Worm (Caenorhabditis elegans) whole organism, L1 larva: ENCODE results near the gene srx-120.

Source experiments
- ces-1 ChIP-seq: fragments of 150-350 bp; optimal IDR thresholded peaks from 2 replicates; lab custom pipeline; 2014; ENCODE audit warnings: missing biosample characterization, missing genetic modification reagents, missing genetic modification characterization
- dpl-1 ChIP-seq, 3 experiments: fragments of 150-350 bp in 2 of 3; sonication (generic microtip) in 1 of 3; optimal IDR thresholded peaks; 2 replicates each; lab custom pipeline; 2014 to 2017; ENCODE audit warnings: missing biosample characterization in 3 of 3, missing genetic modification characterization in 3 of 3, missing genetic modification reagents in 3 of 3
- dsc-1 ChIP-seq: sonication (generic microtip); optimal IDR thresholded peaks from 2 replicates; lab custom pipeline; 2016; ENCODE audit warnings: mild to moderate bottlenecking, missing genetic modification characterization, missing compliant biosample characterization
- hlh-4 ChIP-seq: sonication (generic microtip); optimal IDR thresholded peaks from 2 replicates; lab custom pipeline; 2016; ENCODE audit warnings: mild to moderate bottlenecking, missing genetic modification characterization, missing compliant biosample characterization
- nhr-19 ChIP-seq: fragments of 200-800 bp; sonication (Bioruptor generic); conservative IDR thresholded peaks from 2 replicates; pipeline ENCODE4 v1.3.6; 2022; ENCODE audit warnings: missing genetic modification characterization, missing compliant biosample characterization
- nhr-237 ChIP-seq: fragments of 150-350 bp; optimal IDR thresholded peaks from 2 replicates; lab custom pipeline; 2014; ENCODE audit warnings: missing biosample characterization, missing genetic modification characterization
- nhr-71 ChIP-seq: sonication (generic microtip); optimal IDR thresholded peaks from 2 replicates; lab custom pipeline; 2016; ENCODE audit warnings: mild to moderate bottlenecking, missing genetic modification characterization, moderate library complexity, missing compliant biosample characterization
- nhr-84 ChIP-seq: sonication (generic microtip); optimal IDR thresholded peaks from 2 replicates; lab custom pipeline; 2017; ENCODE audit warnings: missing biosample characterization, missing genetic modification characterization
- pax-3 ChIP-seq: fragments of 200-800 bp; sonication (Bioruptor generic); optimal IDR thresholded peaks from 2 replicates; lab custom pipeline; 2018; ENCODE audit warnings: mild to moderate bottlenecking, missing genetic modification characterization, moderate library complexity, missing compliant biosample characterization
- snpc-4 ChIP-seq: fragments of 150-350 bp; optimal IDR thresholded peaks from 2 replicates; lab custom pipeline; 2014; ENCODE audit warnings: missing biosample characterization, missing genetic modification characterization
- tbx-2 ChIP-seq: sonication (generic microtip); optimal IDR thresholded peaks from 2 replicates; lab custom pipeline; 2016; ENCODE audit warnings: missing genetic modification characterization, missing compliant biosample characterization
- tlp-1 ChIP-seq: fragments of 150-350 bp; optimal IDR thresholded peaks from 2 replicates; lab custom pipeline; 2014; ENCODE audit warnings: missing biosample characterization, missing genetic modification characterization
- unc-130 ChIP-seq: fragments of 150-350 bp; optimal IDR thresholded peaks from 2 replicates; lab custom pipeline; 2017; ENCODE audit warnings: missing biosample characterization, missing genetic modification characterization, inconsistent platforms
- unc-30 ChIP-seq: sonication (generic microtip); optimal IDR thresholded peaks from 2 replicates; lab custom pipeline; 2017; ENCODE audit warnings: missing biosample characterization, missing genetic modification characterization
- unc-62 ChIP-seq: fragments of 150-350 bp; optimal IDR thresholded peaks from 2 replicates; lab custom pipeline; 2014; ENCODE audit warnings: missing biosample characterization, missing genetic modification reagents, missing genetic modification characterization
- unc-98 ChIP-seq: fragments of 200-800 bp; sonication (Bioruptor generic); IDR thresholded peaks from 2 replicates; pipeline ENCODE4 v1.3.6; 2022; ENCODE audit warnings: missing genetic modification characterization, missing compliant biosample characterization
- vab-15 ChIP-seq: sonication (generic microtip); optimal IDR thresholded peaks from 2 replicates; lab custom pipeline; 2017; ENCODE audit warnings: missing genotype, mild to moderate bottlenecking, missing genetic modification characterization, missing compliant biosample characterization
- zag-1 ChIP-seq: fragments of 150-350 bp; optimal IDR thresholded peaks from 2 replicates; lab custom pipeline; 2014; ENCODE audit warnings: missing biosample characterization, missing genetic modification characterization
- ztf-4 ChIP-seq: fragments of 150-350 bp; optimal IDR thresholded peaks from 2 replicates; lab custom pipeline; 2014; ENCODE audit warnings: missing biosample characterization, missing genetic modification characterization

Gene srx-120

ce11 chrII:12580952-12581351 lies 49.9 kb downstream of the srx-120 start, which contains the start of gene clec-4:
clec-4 (minus strand) TSS chrII:12581113.
- TF ChIP-seq unc-130 (tag; lab: Kevin White, UChicago): no peak
- TF ChIP-seq nhr-84 (tag; lab: Kevin White, UChicago): no peak
- no peak for TF ChIP-seq nhr-71 (tag; lab: Kevin White, UChicago)
- TF ChIP-seq snpc-4: no peak
- no peak for TF ChIP-seq dsc-1
- TF ChIP-seq nhr-237 (tag; lab: Kevin White, UChicago): no peak
- TF ChIP-seq nhr-19 (GFP tag; lab: Robert Waterston, UW): no peak
- TF ChIP-seq ces-1 (GFP tag; lab: Kevin White, UChicago): no peak
- no peak for TF ChIP-seq ztf-4
- TF ChIP-seq tlp-1: no peak
- TF ChIP-seq hlh-4 (tag; lab: Kevin White, UChicago): no peak
- TF ChIP-seq unc-62: no peak
- no peak for TF ChIP-seq unc-98 (GFP tag; lab: Robert Waterston, UW)
- TF ChIP-seq zag-1 (tag; lab: Kevin White, UChicago): no peak
- TF ChIP-seq unc-30 (tag; lab: Kevin White, UChicago): no peak
- no peak for TF ChIP-seq tbx-2
- no peak for TF ChIP-seq vab-15 (tag; lab: Kevin White, UChicago)
- no peak for TF ChIP-seq dpl-1 (GFP tag; optimal IDR thresholded peaks at IDR 0.05; lab: Kevin White, UChicago)
- TF ChIP-seq pax-3: no peak
